Fruit fly (Drosophila melanogaster) whole organism, embryonic: ENCODE results near the gene zfh2.
A peak's percentile ranks its signal among the peaks of the same experiment; 100 is the strongest.

Experiments used
- BEAF-32 ChIP-seq: fragments of 200-800 bp; sonication (Bioruptor generic); optimal IDR thresholded peaks from 3 replicates; lab custom pipeline; 2017; ENCODE audit warnings: missing biosample characterization, missing genetic modification characterization, mild to moderate bottlenecking, moderate library complexity, missing genetic modification reagents
- Bdp1 ChIP-seq: fragments of 200-800 bp; sonication (Bioruptor generic); optimal IDR thresholded peaks from 3 replicates; lab custom pipeline; 2016; ENCODE audit warnings: missing biosample characterization, missing genetic modification characterization
- CG12659 ChIP-seq: fragments of 200-800 bp; sonication (Bioruptor generic); optimal IDR thresholded peaks from 3 replicates; lab custom pipeline; 2017; ENCODE audit warnings: mild to moderate bottlenecking, missing biosample characterization, missing genetic modification reagents, missing genetic modification characterization
- CG13123 ChIP-seq: fragments of 200-800 bp; sonication (Bioruptor generic); optimal IDR thresholded peaks from 2 replicates; lab custom pipeline; 2016; ENCODE audit warnings: missing biosample characterization, missing genetic modification characterization
- CG13894 ChIP-seq: fragments of 200-800 bp; sonication (Bioruptor generic); optimal IDR thresholded peaks from 3 replicates; lab custom pipeline; 2018; ENCODE audit warnings: missing biosample characterization, mild to moderate bottlenecking, missing genetic modification characterization, moderate library complexity
- CG15269 ChIP-seq: fragments of 200-800 bp; sonication (Bioruptor generic); optimal IDR thresholded peaks from 2 replicates; lab custom pipeline; 2018; ENCODE audit warnings: missing biosample characterization, mild to moderate bottlenecking, missing genetic modification characterization, moderate library complexity
- CG17361 ChIP-seq: fragments of 200-800 bp; sonication (Bioruptor generic); IDR thresholded peaks from 3 replicates; pipeline ENCODE4 v1.3.6; 2022; ENCODE audit warnings: missing biosample characterization, missing genetic modification characterization
- CG3163 ChIP-seq: fragments of 200-800 bp; sonication (Bioruptor generic); optimal IDR thresholded peaks from 3 replicates; lab custom pipeline; 2016; ENCODE audit warnings: missing biosample characterization, missing genetic modification characterization
- CG34224 ChIP-seq: fragments of 200-800 bp; sonication (Bioruptor generic); IDR thresholded peaks from 3 replicates; pipeline ENCODE4 v1.3.6; 2022; ENCODE audit warnings: missing biosample characterization, missing genetic modification characterization; ENCODE audit not compliant: partially characterized antibody
- CG4707 ChIP-seq: fragments of 200-800 bp; sonication (Bioruptor generic); optimal IDR thresholded peaks from 2 replicates; lab custom pipeline; 2018; ENCODE audit warnings: missing biosample characterization, mild to moderate bottlenecking, missing genetic modification characterization, moderate library complexity
- CG4854 ChIP-seq: fragments of 200-800 bp; sonication (Bioruptor generic); optimal IDR thresholded peaks from 2 replicates; lab custom pipeline; 2016; ENCODE audit warnings: missing biosample characterization, missing genetic modification characterization, inconsistent platforms
- CG5953 ChIP-seq: fragments of 200-800 bp; sonication (Bioruptor generic); IDR thresholded peaks from 2 replicates; pipeline ENCODE4 v1.3.6; 2022; ENCODE audit warnings: missing biosample characterization, missing genetic modification characterization
- CG6791 ChIP-seq: fragments of 200-800 bp; sonication (Bioruptor generic); IDR thresholded peaks from 3 replicates; pipeline ENCODE4 v1.3.6; 2022; ENCODE audit warnings: missing biosample characterization, missing genetic modification characterization; ENCODE audit not compliant: partially characterized antibody
- CG8089 ChIP-seq: fragments of 200-800 bp; sonication (Bioruptor generic); optimal IDR thresholded peaks from 3 replicates; lab custom pipeline; 2016; ENCODE audit warnings: missing biosample characterization, missing genetic modification characterization
- CG9215 ChIP-seq: fragments of 200-800 bp; sonication (Bioruptor generic); IDR thresholded peaks from 2 replicates; pipeline ENCODE4 v1.3.6; 2022; ENCODE audit warnings: missing biosample characterization, missing genetic modification characterization
- CG9437 ChIP-seq: fragments of 200-800 bp; sonication (Bioruptor generic); optimal IDR thresholded peaks from 2 replicates; lab custom pipeline; 2018; ENCODE audit warnings: missing biosample characterization, mild to moderate bottlenecking, missing genetic modification characterization
- CG9932 ChIP-seq: fragments of 200-800 bp; sonication (Bioruptor generic); IDR thresholded peaks from 2 replicates; pipeline ENCODE4 v1.3.6; 2022; ENCODE audit warnings: missing biosample characterization, missing genetic modification characterization
- CkIIα-i1 ChIP-seq: fragments of 200-800 bp; sonication (Bioruptor generic); IDR thresholded peaks from 2 replicates; pipeline ENCODE4 v1.3.6; 2022; ENCODE audit warnings: missing biosample characterization, missing genetic modification characterization
- Doc3 ChIP-seq: fragments of 200-800 bp; sonication (Bioruptor generic); IDR thresholded peaks from 3 replicates; pipeline ENCODE4 v1.3.6; 2022; ENCODE audit warnings: missing biosample characterization, missing genetic modification characterization; ENCODE audit not compliant: partially characterized antibody
- GATAe ChIP-seq: fragments of 200-800 bp; sonication (Bioruptor generic); conservative IDR thresholded peaks from 2 replicates; pipeline ENCODE4 v1.3.6; 2022; ENCODE audit warnings: missing biosample characterization, missing genetic modification characterization
- Hmx ChIP-seq: fragments of 200-800 bp; sonication (Bioruptor generic); optimal IDR thresholded peaks from 2 replicates; lab custom pipeline; 2016; ENCODE audit warnings: missing biosample characterization, missing genetic modification characterization
- Hr51 ChIP-seq, 2 experiments: fragments of 200-800 bp; sonication (Bioruptor generic); optimal IDR thresholded peaks; 2 replicates in 1 of 2; 3 replicates in 1 of 2; lab custom pipeline; 2016 to 2018; ENCODE audit warnings: missing biosample characterization in 2 of 2, missing genetic modification characterization in 2 of 2, mild to moderate bottlenecking in 1 of 2, moderate library complexity in 1 of 2
- Hr78 ChIP-seq, 2 experiments: fragments of 200-800 bp in 1 of 2; fragments of >200 bp in 1 of 2; sonication (Bioruptor generic) in 1 of 2; optimal IDR thresholded peaks; 2 replicates each; lab custom pipeline; 2017 to 2019; ENCODE audit warnings: missing biosample characterization in 2 of 2, missing genetic modification characterization in 2 of 2, mild to moderate bottlenecking in 1 of 2, moderate library complexity in 1 of 2
- Lim3 ChIP-seq: fragments of 200-800 bp; sonication (Bioruptor generic); IDR thresholded peaks from 2 replicates; pipeline ENCODE4 v1.3.6; 2022; ENCODE audit warnings: missing biosample characterization, missing genetic modification characterization
- Med ChIP-seq: fragments of 200-800 bp; sonication (Bioruptor generic); peaks from one replicate; lab custom pipeline; 2016; ENCODE audit warnings: missing biosample characterization, missing genetic modification characterization, mild to moderate bottlenecking, inconsistent platforms, moderate library complexity
- Nf-YC ChIP-seq: fragments of 200-800 bp; optimal IDR thresholded peaks from 3 replicates; lab custom pipeline; 2019; ENCODE audit warnings: missing biosample characterization, mild to moderate bottlenecking, missing genetic modification characterization, moderate library complexity
- Oaz ChIP-seq: fragments of 200-800 bp; sonication (Bioruptor generic); IDR thresholded peaks from 2 replicates; pipeline ENCODE4 v1.3.6; 2022; ENCODE audit warnings: missing biosample characterization, missing genetic modification characterization
- TFAM ChIP-seq: fragments of 200-800 bp; sonication (Bioruptor generic); optimal IDR thresholded peaks from 2 replicates; lab custom pipeline; 2017; ENCODE audit warnings: missing biosample characterization, missing genetic modification characterization, inconsistent platforms
- Taf1 ChIP-seq: fragments of 200-800 bp; sonication (Bioruptor generic); IDR thresholded peaks from 2 replicates; pipeline ENCODE4 v1.3.6; 2022; ENCODE audit warnings: missing biosample characterization, missing genetic modification characterization
- Vsx1 ChIP-seq: fragments of 200-800 bp; sonication (Bioruptor generic); optimal IDR thresholded peaks from 2 replicates; lab custom pipeline; 2017; ENCODE audit warnings: missing biosample characterization, mild to moderate bottlenecking, missing genetic modification characterization, missing genetic modification reagents
- cad ChIP-seq: fragments of >200 bp; optimal IDR thresholded peaks from 2 replicates; lab custom pipeline; 2017; ENCODE audit warnings: missing biosample characterization, missing genetic modification characterization
- caup ChIP-seq: fragments of 200-800 bp; sonication (Bioruptor generic); optimal IDR thresholded peaks from 3 replicates; lab custom pipeline; 2017; ENCODE audit warnings: missing biosample characterization, mild to moderate bottlenecking, missing genetic modification characterization, moderate library complexity; ENCODE audit not compliant: severe bottlenecking
- chm ChIP-seq: fragments of 200-800 bp; sonication (Bioruptor generic); IDR thresholded peaks from 2 replicates; pipeline ENCODE4 v1.3.6; 2022; ENCODE audit warnings: missing biosample characterization, missing genetic modification characterization
- ci ChIP-seq: fragments of 200-800 bp; sonication (Bioruptor generic); IDR thresholded peaks from 3 replicates; pipeline ENCODE4 v1.3.6; 2022; ENCODE audit warnings: missing biosample characterization, missing genetic modification characterization
- dati ChIP-seq: fragments of 200-800 bp; sonication (Bioruptor generic); IDR thresholded peaks from 2 replicates; pipeline ENCODE4 v1.3.6; 2022; ENCODE audit warnings: missing biosample characterization, missing genetic modification characterization
- ewg ChIP-seq: fragments of 200-800 bp; sonication (Bioruptor generic); optimal IDR thresholded peaks from 3 replicates; lab custom pipeline; 2017; ENCODE audit warnings: mild to moderate bottlenecking, missing biosample characterization, missing genetic modification reagents, missing genetic modification characterization
- gfzf ChIP-seq: fragments of 200-800 bp; sonication (Bioruptor generic); optimal IDR thresholded peaks from 2 replicates; lab custom pipeline; 2016; ENCODE audit warnings: missing biosample characterization, mild to moderate bottlenecking, missing genetic modification characterization, moderate library complexity
- hb ChIP-seq: fragments of 200-800 bp; sonication (Bioruptor generic); IDR thresholded peaks from 3 replicates; pipeline ENCODE4 v1.3.6; 2022; ENCODE audit warnings: missing biosample characterization, missing genetic modification characterization; ENCODE audit not compliant: partially characterized antibody
- hkb ChIP-seq, 2 experiments: fragments of 200-800 bp in 1 of 2; fragments of >200 bp in 1 of 2; sonication (Bioruptor generic) in 1 of 2; IDR thresholded peaks in 1 of 2; optimal IDR thresholded peaks in 1 of 2; 2 replicates each; pipeline versions ENCODE4 v1.3.6 to Lab custom; 2017 to 2022; ENCODE audit warnings: missing biosample characterization in 1 of 2, missing genetic modification characterization in 1 of 2
- jing ChIP-seq: fragments of 200-800 bp; sonication (Bioruptor generic); optimal IDR thresholded peaks from 2 replicates; lab custom pipeline; 2018; ENCODE audit warnings: missing biosample characterization, mild to moderate bottlenecking, missing genetic modification characterization
- nom ChIP-seq: fragments of 200-800 bp; sonication (Bioruptor generic); optimal IDR thresholded peaks from 2 replicates; lab custom pipeline; 2017; ENCODE audit warnings: missing biosample characterization, missing genetic modification characterization, mild to moderate bottlenecking, moderate library complexity, missing genetic modification reagents
- p53 ChIP-seq: fragments of 200-800 bp; sonication (Bioruptor generic); optimal IDR thresholded peaks from 2 replicates; lab custom pipeline; 2016; ENCODE audit warnings: missing biosample characterization, missing genetic modification characterization
- peb ChIP-seq: fragments of 200-800 bp; sonication (Bioruptor generic); IDR thresholded peaks from 2 replicates; pipeline ENCODE4 v1.3.6; 2022; ENCODE audit warnings: missing biosample characterization, missing genetic modification characterization
- pita ChIP-seq: fragments of 200-800 bp; sonication (Bioruptor generic); optimal IDR thresholded peaks from 2 replicates; lab custom pipeline; 2017; ENCODE audit warnings: missing biosample characterization, mild to moderate bottlenecking, missing genetic modification characterization
- scrt ChIP-seq: fragments of 200-800 bp; sonication (Bioruptor generic); optimal IDR thresholded peaks from 2 replicates; lab custom pipeline; 2018; ENCODE audit warnings: missing biosample characterization, mild to moderate bottlenecking, missing genetic modification characterization, moderate library complexity
- seq ChIP-seq: fragments of 200-800 bp; sonication (Bioruptor generic); IDR thresholded peaks from 2 replicates; pipeline ENCODE4 v1.3.6; 2022; ENCODE audit warnings: missing biosample characterization, missing genetic modification characterization
- trem ChIP-seq: fragments of 200-800 bp; optimal IDR thresholded peaks from 3 replicates; lab custom pipeline; 2019; ENCODE audit warnings: missing biosample characterization, mild to moderate bottlenecking, missing genetic modification characterization, moderate library complexity
- tup ChIP-seq: fragments of 200-800 bp; sonication (Bioruptor generic); optimal IDR thresholded peaks from 2 replicates; lab custom pipeline; 2016; ENCODE audit warnings: missing biosample characterization, mild to moderate bottlenecking, missing genetic modification characterization, moderate library complexity
- wek ChIP-seq: fragments of 200-800 bp; sonication (Bioruptor generic); optimal IDR thresholded peaks from 3 replicates; lab custom pipeline; 2018; ENCODE audit warnings: missing biosample characterization, mild to moderate bottlenecking, missing genetic modification characterization, moderate library complexity

zfh2 gene

DNA sequence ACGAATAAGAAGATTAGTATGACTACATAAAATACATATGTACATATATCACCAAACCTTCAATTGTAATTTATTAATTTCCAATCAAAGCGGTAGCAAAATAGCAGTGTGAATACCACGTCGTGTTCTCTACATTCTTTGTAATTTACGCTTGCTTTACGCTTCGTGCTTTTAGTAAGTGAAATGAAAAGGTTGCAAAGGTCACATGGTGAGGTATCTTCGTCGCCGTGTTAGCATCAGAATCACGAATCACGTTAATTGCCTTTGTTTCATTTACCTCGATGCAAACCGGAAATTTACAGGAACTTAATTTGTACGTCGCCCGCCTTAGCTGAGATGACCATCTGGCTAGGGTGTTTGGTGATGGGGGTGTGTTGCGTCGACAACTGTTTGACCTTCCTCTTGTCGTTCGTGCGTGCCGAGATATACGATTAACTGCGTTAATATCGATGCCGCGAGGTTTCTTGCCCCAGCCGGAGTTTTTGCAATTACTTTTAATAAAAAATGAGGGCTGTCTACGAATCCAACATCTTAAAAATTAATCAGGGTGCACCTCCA is 10.8 kb upstream of the zfh2 start (continued):
- TF ChIP-seq CG4854 (GFP tag; lab: Kevin White, UChicago), result no peak
- TF ChIP-seq chm (GFP tag; lab: Robert Waterston, UW), result 0 out of 2 replicates have a peak, but pooled peaks have one; percentile 40
- TF ChIP-seq GATAe (GFP tag; lab: Robert Waterston, UW), result no peak
- TF ChIP-seq Taf1, result no peak
- no peak for TF ChIP-seq hkb (optimal IDR thresholded peaks at IDR 0.05; lab: Kevin White, UChicago)
- TF ChIP-seq hkb (GFP tag; IDR thresholded peaks at IDR 0.05; lab: Robert Waterston, UW), result no peak
- 0 out of 2 replicates have a peak, but pooled peaks have one; percentile 34 for TF ChIP-seq seq
- peak in 1 of 2 experiments; percentile 85 for TF ChIP-seq Hr78 (GFP tag; optimal IDR thresholded peaks at IDR 0.05; lab: Kevin White, UChicago)
- no peak for TF ChIP-seq caup (GFP tag; lab: Kevin White, UChicago)
- no peak for TF ChIP-seq p53
- peak; percentile 77 for TF ChIP-seq Med (GFP tag; lab: Kevin White, UChicago)
- no peak for TF ChIP-seq CG13123 (GFP tag; lab: Kevin White, UChicago)
- TF ChIP-seq hb (GFP tag; lab: Robert Waterston, UW), result no peak
- no peak for TF ChIP-seq CG15269
- TF ChIP-seq pita (GFP tag; lab: Kevin White, UChicago), result no peak
- TF ChIP-seq trem (tag; lab: Kevin White, UChicago), result no peak
- TF ChIP-seq gfzf (GFP tag; lab: Kevin White, UChicago), result no peak
- no peak for TF ChIP-seq CG4707 (GFP tag; lab: Kevin White, UChicago)
- no peak for TF ChIP-seq Oaz (GFP tag; lab: Robert Waterston, UW)
- no peak for TF ChIP-seq cad (GFP tag; lab: Kevin White, UChicago)
- no peak for TF ChIP-seq CG9932
- peak; percentile 9 for TF ChIP-seq Nf-YC (tag; lab: Kevin White, UChicago)
- no peak for TF ChIP-seq CG12659
- TF ChIP-seq scrt (GFP tag; lab: Kevin White, UChicago), result no peak
- no peak for TF ChIP-seq Hr51 (GFP tag; optimal IDR thresholded peaks at IDR 0.05; lab: Kevin White, UChicago)
- peak; percentile 32 for TF ChIP-seq BEAF-32 (GFP tag; lab: Kevin White, UChicago)
- TF ChIP-seq CG13894 (tag; lab: Kevin White, UChicago), result no peak
- peak; percentile 42; the same call in 1 of the 3 replicates for TF ChIP-seq CG6791 (GFP tag; lab: Robert Waterston, UW)
- no peak for TF ChIP-seq CG3163
- TF ChIP-seq CG9437 (GFP tag; lab: Kevin White, UChicago), result no peak
- TF ChIP-seq Vsx1, result no peak
- TF ChIP-seq ewg (GFP tag; lab: Kevin White, UChicago), result no peak
- TF ChIP-seq jing (GFP tag; lab: Kevin White, UChicago), result no peak
- no peak for TF ChIP-seq CG34224 (GFP tag; lab: Robert Waterston, UW)
- TF ChIP-seq TFAM (GFP tag; lab: Kevin White, UChicago), result no peak
- no peak for TF ChIP-seq wek
- TF ChIP-seq CG9215 (GFP tag; lab: Robert Waterston, UW), result no peak
- TF ChIP-seq ci (GFP tag; lab: Robert Waterston, UW), result no peak
- TF ChIP-seq Bdp1 (GFP tag; lab: Kevin White, UChicago), result no peak
- no peak for TF ChIP-seq CG5953 (GFP tag; lab: Robert Waterston, UW)
- no peak for TF ChIP-seq CG8089 (GFP tag; lab: Kevin White, UChicago)
- no peak for TF ChIP-seq nom (GFP tag; lab: Kevin White, UChicago)
- TF ChIP-seq tup (GFP tag; lab: Kevin White, UChicago), result no peak
- TF ChIP-seq CG17361, result no peak
- no peak for TF ChIP-seq Doc3
- TF ChIP-seq CkIIα-i1 (GFP tag; lab: Robert Waterston, UW), result no peak
- TF ChIP-seq Hmx (GFP tag; lab: Kevin White, UChicago), result no peak
- TF ChIP-seq peb (GFP tag; lab: Robert Waterston, UW), result no peak
- TF ChIP-seq dati (GFP tag; lab: Robert Waterston, UW), result no peak
- TF ChIP-seq Lim3, result no peak
